Fruit fly (Drosophila melanogaster) whole organism, embryonic: ENCODE data around the gene CG11893.
A peak's percentile ranks its signal among the peaks of the same experiment; 100 is the strongest.

Experiments used
- Antp ChIP-seq: fragments of 200-800 bp; sonication (Bioruptor generic); optimal IDR thresholded peaks from 3 replicates; lab custom pipeline; 2016; ENCODE audit warnings: missing biosample characterization, missing genetic modification characterization
- Asciz ChIP-seq: fragments of 200-800 bp; sonication (Bioruptor generic); optimal IDR thresholded peaks from 2 replicates; lab custom pipeline; 2017; ENCODE audit warnings: missing biosample characterization, mild to moderate bottlenecking, missing genetic modification characterization, missing genetic modification reagents
- Atf3 ChIP-seq: fragments of 200-800 bp; sonication (Bioruptor generic); optimal IDR thresholded peaks from 3 replicates; lab custom pipeline; 2016; ENCODE audit warnings: missing biosample characterization, missing genetic modification characterization
- BtbVII ChIP-seq: fragments of 200-800 bp; sonication (Bioruptor generic); optimal IDR thresholded peaks from 3 replicates; lab custom pipeline; 2017; ENCODE audit warnings: missing biosample characterization, mild to moderate bottlenecking, missing genetic modification characterization
- CG11723 ChIP-seq: fragments of 200-800 bp; sonication (Bioruptor generic); optimal IDR thresholded peaks from 2 replicates; lab custom pipeline; 2017; ENCODE audit warnings: missing biosample characterization, mild to moderate bottlenecking, missing genetic modification characterization
- CG12299 ChIP-seq: fragments of 200-800 bp; sonication (Bioruptor generic); optimal IDR thresholded peaks from 2 replicates; lab custom pipeline; 2018; ENCODE audit warnings: missing biosample characterization, mild to moderate bottlenecking, missing genetic modification characterization
- CG12659 ChIP-seq: fragments of 200-800 bp; sonication (Bioruptor generic); optimal IDR thresholded peaks from 3 replicates; lab custom pipeline; 2017; ENCODE audit warnings: mild to moderate bottlenecking, missing biosample characterization, missing genetic modification reagents, missing genetic modification characterization
- CG13123 ChIP-seq: fragments of 200-800 bp; sonication (Bioruptor generic); optimal IDR thresholded peaks from 2 replicates; lab custom pipeline; 2016; ENCODE audit warnings: missing biosample characterization, missing genetic modification characterization
- CG17359 ChIP-seq: fragments of 200-800 bp; sonication (Bioruptor generic); optimal IDR thresholded peaks from 3 replicates; lab custom pipeline; 2018; ENCODE audit warnings: missing biosample characterization, mild to moderate bottlenecking, missing genetic modification characterization, moderate library complexity
- CG17912 ChIP-seq: fragments of 200-800 bp; sonication (Bioruptor generic); optimal IDR thresholded peaks from 2 replicates; lab custom pipeline; 2018; ENCODE audit warnings: missing biosample characterization, mild to moderate bottlenecking, missing genetic modification characterization
- CG1792 ChIP-seq: fragments of 200-800 bp; sonication (Bioruptor generic); optimal IDR thresholded peaks from 2 replicates; lab custom pipeline; 2016; ENCODE audit warnings: missing biosample characterization, missing genetic modification characterization
- CG31365 ChIP-seq: fragments of 200-800 bp; sonication (Bioruptor generic); optimal IDR thresholded peaks from 2 replicates; lab custom pipeline; 2018; ENCODE audit warnings: missing biosample characterization, mild to moderate bottlenecking, missing genetic modification characterization
- CG33557 ChIP-seq: fragments of 200-800 bp; sonication (Bioruptor generic); optimal IDR thresholded peaks from 2 replicates; lab custom pipeline; 2019; ENCODE audit warnings: missing biosample characterization, mild to moderate bottlenecking, missing genetic modification characterization, moderate library complexity
- CG34224 ChIP-seq: fragments of 200-800 bp; sonication (Bioruptor generic); IDR thresholded peaks from 3 replicates; pipeline ENCODE4 v1.3.6; 2022; ENCODE audit warnings: missing biosample characterization, missing genetic modification characterization; ENCODE audit not compliant: partially characterized antibody
- CG4282 ChIP-seq: fragments of 200-800 bp; sonication (Bioruptor generic); optimal IDR thresholded peaks from 2 replicates; lab custom pipeline; 2016; ENCODE audit warnings: missing biosample characterization, missing genetic modification characterization
- CG4360 ChIP-seq: fragments of 200-800 bp; sonication (Bioruptor generic); IDR thresholded peaks from 2 replicates; pipeline ENCODE4 v1.3.6; 2022; ENCODE audit warnings: missing biosample characterization, missing genetic modification characterization
- CG4424 ChIP-seq: fragments of 200-800 bp; sonication (Bioruptor generic); optimal IDR thresholded peaks from 3 replicates; lab custom pipeline; 2016; ENCODE audit warnings: missing biosample characterization, missing genetic modification characterization
- CG4707 ChIP-seq: fragments of 200-800 bp; sonication (Bioruptor generic); optimal IDR thresholded peaks from 2 replicates; lab custom pipeline; 2018; ENCODE audit warnings: missing biosample characterization, mild to moderate bottlenecking, missing genetic modification characterization, moderate library complexity
- CG4820 ChIP-seq: fragments of 200-800 bp; sonication (Bioruptor generic); optimal IDR thresholded peaks from 3 replicates; lab custom pipeline; 2016; ENCODE audit warnings: missing biosample characterization, missing genetic modification characterization
- CG5180 ChIP-seq: fragments of 200-800 bp; sonication (Bioruptor generic); optimal IDR thresholded peaks from 3 replicates; lab custom pipeline; 2017; ENCODE audit warnings: missing biosample characterization, missing genetic modification characterization, mild to moderate bottlenecking, moderate library complexity, missing genetic modification reagents
- CG5245 ChIP-seq: fragments of 200-800 bp; sonication (Bioruptor generic); optimal IDR thresholded peaks from 3 replicates; lab custom pipeline; 2016; ENCODE audit warnings: missing biosample characterization, missing genetic modification characterization
- CG6854 ChIP-seq: fragments of 200-800 bp; sonication (Bioruptor generic); optimal IDR thresholded peaks from 3 replicates; lab custom pipeline; 2017; ENCODE audit warnings: missing biosample characterization, mild to moderate bottlenecking, missing genetic modification characterization
- CG9437 ChIP-seq: fragments of 200-800 bp; sonication (Bioruptor generic); optimal IDR thresholded peaks from 2 replicates; lab custom pipeline; 2018; ENCODE audit warnings: missing biosample characterization, mild to moderate bottlenecking, missing genetic modification characterization
- Chrac-16 ChIP-seq: fragments of 200-800 bp; sonication (Bioruptor generic); optimal IDR thresholded peaks from 3 replicates; lab custom pipeline; 2016; ENCODE audit warnings: missing biosample characterization, missing genetic modification characterization
- D19A ChIP-seq: fragments of 200-800 bp; optimal IDR thresholded peaks from 3 replicates; lab custom pipeline; 2019; ENCODE audit warnings: missing biosample characterization, mild to moderate bottlenecking, missing genetic modification characterization, moderate library complexity
- Drgx ChIP-seq: fragments of 200-800 bp; sonication (Bioruptor generic); IDR thresholded peaks from 2 replicates; pipeline ENCODE4 v1.3.6; 2022; ENCODE audit warnings: missing biosample characterization, missing genetic modification characterization
- HHEX ChIP-seq: fragments of 200-800 bp; sonication (Bioruptor generic); optimal IDR thresholded peaks from 3 replicates; lab custom pipeline; 2017; ENCODE audit warnings: missing biosample characterization, mild to moderate bottlenecking, missing genetic modification characterization, missing genetic modification reagents
- HLH54F ChIP-seq: fragments of 200-800 bp; sonication (Bioruptor generic); optimal IDR thresholded peaks from 3 replicates; lab custom pipeline; 2016; ENCODE audit warnings: missing biosample characterization, missing genetic modification characterization
- HmgZ ChIP-seq: fragments of 200-800 bp; sonication (Bioruptor generic); optimal IDR thresholded peaks from 2 replicates; lab custom pipeline; 2018; ENCODE audit warnings: missing biosample characterization, mild to moderate bottlenecking, missing genetic modification characterization
- Pdp1 ChIP-seq, 2 experiments: fragments of 200-800 bp; sonication (Bioruptor generic); optimal IDR thresholded peaks; 3 replicates each; lab custom pipeline; 2016; ENCODE audit warnings: missing biosample characterization in 2 of 2, missing genetic modification characterization in 2 of 2, mild to moderate bottlenecking in 1 of 2, moderate library complexity in 1 of 2
- TFAM ChIP-seq: fragments of 200-800 bp; sonication (Bioruptor generic); optimal IDR thresholded peaks from 2 replicates; lab custom pipeline; 2017; ENCODE audit warnings: missing biosample characterization, missing genetic modification characterization, inconsistent platforms
- YL-1 ChIP-seq: fragments of 200-800 bp; sonication (Bioruptor generic); optimal IDR thresholded peaks from 3 replicates; lab custom pipeline; 2017; ENCODE audit warnings: missing biosample characterization, mild to moderate bottlenecking, missing genetic modification characterization
- ap ChIP-seq: fragments of 200-800 bp; sonication (Bioruptor generic); IDR thresholded peaks from 2 replicates; pipeline ENCODE4 v1.3.6; 2022; ENCODE audit warnings: missing biosample characterization, missing genetic modification characterization
- ara ChIP-seq: fragments of 200-800 bp; sonication (Bioruptor generic); IDR thresholded peaks from 2 replicates; pipeline ENCODE4 v1.3.6; 2022; ENCODE audit warnings: missing biosample characterization, missing genetic modification characterization
- ash1 ChIP-seq: fragments of 200-800 bp; sonication (Bioruptor generic); optimal IDR thresholded peaks from 2 replicates; lab custom pipeline; 2018; ENCODE audit warnings: missing biosample characterization, mild to moderate bottlenecking, missing genetic modification characterization
- bigmax ChIP-seq: fragments of 200-800 bp; sonication (Bioruptor generic); optimal IDR thresholded peaks from 2 replicates; lab custom pipeline; 2018; ENCODE audit warnings: missing biosample characterization, mild to moderate bottlenecking, missing genetic modification characterization
- ci ChIP-seq: fragments of 200-800 bp; sonication (Bioruptor generic); IDR thresholded peaks from 3 replicates; pipeline ENCODE4 v1.3.6; 2022; ENCODE audit warnings: missing biosample characterization, missing genetic modification characterization
- dan ChIP-seq: fragments of 200-800 bp; sonication (Bioruptor generic); IDR thresholded peaks from 2 replicates; pipeline ENCODE4 v1.3.6; 2022; ENCODE audit warnings: missing biosample characterization, missing genetic modification characterization
- ems ChIP-seq: fragments of 200-800 bp; sonication (Bioruptor generic); optimal IDR thresholded peaks from 3 replicates; lab custom pipeline; 2016; ENCODE audit warnings: missing biosample characterization, missing genetic modification characterization
- eyg ChIP-seq: fragments of 200-800 bp; sonication (Bioruptor generic); optimal IDR thresholded peaks from 3 replicates; lab custom pipeline; 2016; ENCODE audit warnings: missing biosample characterization, missing genetic modification characterization
- ind ChIP-seq: fragments of 200-800 bp; sonication (Bioruptor generic); optimal IDR thresholded peaks from 3 replicates; lab custom pipeline; 2016; ENCODE audit warnings: missing biosample characterization, missing genetic modification characterization
- kah ChIP-seq: fragments of 200-800 bp; sonication (Bioruptor generic); optimal IDR thresholded peaks from 2 replicates; lab custom pipeline; 2018; ENCODE audit warnings: missing biosample characterization, mild to moderate bottlenecking, missing genetic modification characterization
- lola ChIP-seq, 3 experiments: fragments of >200 bp in 2 of 3; fragments of 200-800 bp in 1 of 3; sonication (Bioruptor generic) in 1 of 3; optimal IDR thresholded peaks; 2 replicates each; lab custom pipeline; 2017 to 2019; ENCODE audit warnings: missing biosample characterization in 3 of 3, missing genetic modification characterization in 3 of 3, mild to moderate bottlenecking in 1 of 3, moderate library complexity in 1 of 3
- phol ChIP-seq: fragments of 200-800 bp; sonication (Bioruptor generic); optimal IDR thresholded peaks from 3 replicates; lab custom pipeline; 2018; ENCODE audit warnings: missing biosample characterization, mild to moderate bottlenecking, missing genetic modification characterization, moderate library complexity
- ranshi ChIP-seq: fragments of 200-800 bp; sonication (Bioruptor generic); IDR thresholded peaks from 2 replicates; pipeline ENCODE4 v1.3.6; 2022; ENCODE audit warnings: missing biosample characterization, missing genetic modification characterization
- schlank ChIP-seq: fragments of 200-800 bp; sonication (Bioruptor generic); optimal IDR thresholded peaks from 2 replicates; lab custom pipeline; 2018; ENCODE audit warnings: missing biosample characterization, mild to moderate bottlenecking, missing genetic modification characterization
- shn ChIP-seq: fragments of 200-800 bp; sonication (Bioruptor generic); optimal IDR thresholded peaks from 3 replicates; lab custom pipeline; 2016; ENCODE audit warnings: missing biosample characterization, missing genetic modification characterization
- sna ChIP-seq: fragments of 200-800 bp; sonication (Bioruptor generic); IDR thresholded peaks from 2 replicates; pipeline ENCODE4 v1.3.6; 2022; ENCODE audit warnings: missing biosample characterization, missing genetic modification characterization; ENCODE audit not compliant: partially characterized antibody
- tin ChIP-seq: fragments of 200-800 bp; sonication (Bioruptor generic); optimal IDR thresholded peaks from 3 replicates; lab custom pipeline; 2016; ENCODE audit warnings: missing biosample characterization, missing genetic modification characterization
- unpg ChIP-seq: fragments of 200-800 bp; sonication (Bioruptor generic); optimal IDR thresholded peaks from 3 replicates; lab custom pipeline; 2018; ENCODE audit warnings: missing biosample characterization, mild to moderate bottlenecking, missing genetic modification characterization, moderate library complexity

CG11893 gene

dm6 chr3R:25262322-25262761, 27.3 kb upstream of the CG11893 start, which contains the start of the genes Kdsr and CG11858 (continued):
- TF ChIP-seq Antp (GFP tag; lab: Kevin White, UChicago): peak; percentile 28
- peak; percentile 12 for TF ChIP-seq HHEX (GFP tag; lab: Kevin White, UChicago)
- TF ChIP-seq CG4820: peak; percentile 23
- TF ChIP-seq CG6854 (GFP tag; lab: Kevin White, UChicago): no peak
- no peak for TF ChIP-seq ap
- no peak for TF ChIP-seq Asciz (GFP tag; lab: Kevin White, UChicago)
- peak; percentile 1 for TF ChIP-seq kah (GFP tag; lab: Kevin White, UChicago)
- peak; percentile 66 for TF ChIP-seq ind
- TF ChIP-seq CG4424: peak; percentile 56
- no peak for TF ChIP-seq CG17912 (GFP tag; lab: Kevin White, UChicago)
- peak; percentile 34 for TF ChIP-seq tin (GFP tag; lab: Kevin White, UChicago)
- no peak for TF ChIP-seq CG5180 (GFP tag; lab: Kevin White, UChicago)
- peak; percentile 19 for TF ChIP-seq ems
- peak; percentile 52 for TF ChIP-seq Drgx (GFP tag; lab: Robert Waterston, UW)
- peak; percentile 3 for TF ChIP-seq YL-1 (GFP tag; lab: Kevin White, UChicago)
- no peak for TF ChIP-seq CG4360 (GFP tag; lab: Robert Waterston, UW)
- TF ChIP-seq unpg: peak; percentile 72
- no peak for TF ChIP-seq dan (GFP tag; lab: Robert Waterston, UW)
- TF ChIP-seq ci (GFP tag; lab: Robert Waterston, UW): peak; percentile 47
- no peak for TF ChIP-seq CG17359 (tag; lab: Kevin White, UChicago)
- TF ChIP-seq eyg (GFP tag; lab: Kevin White, UChicago): no peak
- peak; percentile 26 for TF ChIP-seq CG33557 (GFP tag; lab: Kevin White, UChicago)
- peak; percentile 54; the same call in 1 of the 2 replicates for TF ChIP-seq ranshi (GFP tag; lab: Robert Waterston, UW)
- peak; percentile 49 for TF ChIP-seq CG12299 (tag; lab: Kevin White, UChicago)
- TF ChIP-seq CG9437 (GFP tag; lab: Kevin White, UChicago): peak; percentile 11
- peak; percentile 59 for TF ChIP-seq shn (GFP tag; lab: Kevin White, UChicago)
- no peak for TF ChIP-seq CG34224 (GFP tag; lab: Robert Waterston, UW)
- peak; percentile 53 for TF ChIP-seq Atf3
- TF ChIP-seq CG11723 (GFP tag; lab: Kevin White, UChicago): no peak
- peak; percentile 43 for TF ChIP-seq HLH54F (GFP tag; lab: Kevin White, UChicago)
- peak; percentile 66 for TF ChIP-seq CG12659
- peak; percentile 57; the same call in 1 of the 2 replicates for TF ChIP-seq ara (GFP tag; lab: Robert Waterston, UW)
- no peak for TF ChIP-seq D19A (tag; lab: Kevin White, UChicago)
- no peak for TF ChIP-seq CG4282 (GFP tag; lab: Kevin White, UChicago)
- TF ChIP-seq CG5245 (GFP tag; lab: Kevin White, UChicago): peak; percentile 24
- TF ChIP-seq Pdp1 (GFP tag; optimal IDR thresholded peaks at IDR 0.05; lab: Kevin White, UChicago): peak; percentile 63 to 70
- TF ChIP-seq ash1 (GFP tag; lab: Kevin White, UChicago): no peak
- peak; percentile 79 for TF ChIP-seq HmgZ (tag; lab: Kevin White, UChicago)
- TF ChIP-seq lola (GFP tag; optimal IDR thresholded peaks at IDR 0.05; lab: Kevin White, UChicago): peak in 1 of 3 experiments; percentile 53
- TF ChIP-seq TFAM (GFP tag; lab: Kevin White, UChicago): no peak
- no peak for TF ChIP-seq CG4707 (GFP tag; lab: Kevin White, UChicago)
- peak; percentile 58 for TF ChIP-seq Chrac-16 (GFP tag; lab: Kevin White, UChicago)
- no peak for TF ChIP-seq schlank (tag; lab: Kevin White, UChicago)
- peak; percentile 6 for TF ChIP-seq CG13123
- peak; percentile 75 for TF ChIP-seq phol
- no peak for TF ChIP-seq BtbVII
- no peak for TF ChIP-seq bigmax
- TF ChIP-seq sna (GFP tag; lab: Robert Waterston, UW): no peak
- no peak for TF ChIP-seq CG31365 (tag; lab: Kevin White, UChicago)
- peak; percentile 40 for TF ChIP-seq CG1792 (GFP tag; lab: Kevin White, UChicago)
